Worm (Caenorhabditis elegans): ENCODE data around the gene srsx-12.

The srsx-12 gene

DNA sequence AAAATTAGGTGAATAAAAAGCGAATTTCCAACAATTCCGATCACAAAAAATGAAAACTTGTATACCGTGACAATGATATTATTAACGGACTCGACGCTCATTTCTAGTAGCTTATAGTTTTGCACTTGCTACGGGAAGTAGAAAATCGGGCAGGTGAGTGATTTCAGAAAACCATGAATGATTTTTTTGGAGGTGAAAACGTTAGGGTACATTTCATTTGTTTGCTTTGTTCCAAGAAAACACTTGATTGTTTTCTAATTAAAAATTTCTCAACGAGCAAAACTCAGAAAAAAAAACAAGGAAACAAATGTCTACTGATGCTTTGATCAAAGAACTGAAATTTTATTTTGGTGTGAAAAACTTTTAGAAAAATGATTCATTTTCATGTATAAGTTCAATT lies at the start of gene srsx-12:
Gene srsx-12, minus strand, starts transcription at position 101 of the 400 bp plus-strand sequence.
- TF ChIP-seq zip-5 (tag; optimal IDR thresholded peaks at IDR 0.05): no peak
- no peak for TF ChIP-seq tbx-7 (tag; optimal IDR thresholded peaks at IDR 0.05)
- TF ChIP-seq pat-9 (tag; optimal IDR thresholded peaks at IDR 0.05): no peak
- no peak for TF ChIP-seq unc-55 (GFP tag; optimal IDR thresholded peaks at IDR 0.05)
- no peak for TF ChIP-seq tbx-2 (tag; optimal IDR thresholded peaks at IDR 0.05)
- TF ChIP-seq pax-1 (tag; optimal IDR thresholded peaks at IDR 0.05): no peak
- no peak for TF ChIP-seq ceh-18 (tag; optimal IDR thresholded peaks at IDR 0.05)
- TF ChIP-seq elt-2 (tag; optimal IDR thresholded peaks at IDR 0.05): no peak
- TF ChIP-seq T23F11.4 (GFP tag; optimal IDR thresholded peaks at IDR 0.05): no peak
- no peak for TF ChIP-seq hlh-30 (tag; optimal IDR thresholded peaks at IDR 0.05; ENCODE audit: insufficient read depth)
- no peak for TF ChIP-seq che-1 (tag; optimal IDR thresholded peaks at IDR 0.05)
- no peak for TF ChIP-seq hlh-8 (tag; optimal IDR thresholded peaks at IDR 0.05)
- no peak for TF ChIP-seq syd-9 (tag; optimal IDR thresholded peaks at IDR 0.05)
- TF ChIP-seq ceh-6 (GFP tag; optimal IDR thresholded peaks at IDR 0.05): no peak
- TF ChIP-seq pros-1 (tag; optimal IDR thresholded peaks at IDR 0.05): no peak

ce11 chrV:5030212-5030611 lies 49.4 kb upstream of the srsx-12 start:
- TF ChIP-seq gmeb-2 (tag; optimal IDR thresholded peaks at IDR 0.05): no peak
- TF ChIP-seq ceh-6 (GFP tag; optimal IDR thresholded peaks at IDR 0.05): no peak
- no peak for TF ChIP-seq T23F11.4 (GFP tag; optimal IDR thresholded peaks at IDR 0.05)
- TF ChIP-seq sdc-2 (tag; optimal IDR thresholded peaks at IDR 0.05): no peak
- TF ChIP-seq elt-2 (tag; optimal IDR thresholded peaks at IDR 0.05): no peak
- TF ChIP-seq ets-4 (tag; optimal IDR thresholded peaks at IDR 0.05): no peak
- TF ChIP-seq unc-55 (GFP tag; optimal IDR thresholded peaks at IDR 0.05): no peak
- no peak for TF ChIP-seq pag-3 (tag; optimal IDR thresholded peaks at IDR 0.05; ENCODE audit: borderline replicate concordance)
- no peak for TF ChIP-seq pros-1 (tag; optimal IDR thresholded peaks at IDR 0.05)
- no peak for TF ChIP-seq zip-5 (tag; optimal IDR thresholded peaks at IDR 0.05)
- no peak for TF ChIP-seq madf-2 (tag; optimal IDR thresholded peaks at IDR 0.05)
- TF ChIP-seq unc-3 (GFP tag; conservative IDR thresholded peaks at IDR 0.05): no peak
- no peak for TF ChIP-seq unc-3 (tag; optimal IDR thresholded peaks at IDR 0.05)
- TF ChIP-seq npax-4 (tag; optimal IDR thresholded peaks at IDR 0.05): no peak
- TF ChIP-seq ceh-2 (tag; optimal IDR thresholded peaks at IDR 0.05): no peak
- no peak for TF ChIP-seq dve-1 (tag; optimal IDR thresholded peaks at IDR 0.05)
- TF ChIP-seq ceh-14 (tag; optimal IDR thresholded peaks at IDR 0.05): no peak
- TF ChIP-seq nhr-11 (tag; optimal IDR thresholded peaks at IDR 0.05): no peak
- TF ChIP-seq nfya-1 (tag; optimal IDR thresholded peaks at IDR 0.05): no peak

ce11 chrV:5027640-5028039 lies 46.9 kb upstream of the srsx-12 start, which contains the start of gene cpt-4:
Gene cpt-4, minus strand, starts transcription at chrV:5027723.
- TF ChIP-seq ceh-19 (GFP tag; optimal IDR thresholded peaks at IDR 0.05): no peak
- TF ChIP-seq elt-2 (tag; optimal IDR thresholded peaks at IDR 0.05): peak; percentile 89

DNA sequence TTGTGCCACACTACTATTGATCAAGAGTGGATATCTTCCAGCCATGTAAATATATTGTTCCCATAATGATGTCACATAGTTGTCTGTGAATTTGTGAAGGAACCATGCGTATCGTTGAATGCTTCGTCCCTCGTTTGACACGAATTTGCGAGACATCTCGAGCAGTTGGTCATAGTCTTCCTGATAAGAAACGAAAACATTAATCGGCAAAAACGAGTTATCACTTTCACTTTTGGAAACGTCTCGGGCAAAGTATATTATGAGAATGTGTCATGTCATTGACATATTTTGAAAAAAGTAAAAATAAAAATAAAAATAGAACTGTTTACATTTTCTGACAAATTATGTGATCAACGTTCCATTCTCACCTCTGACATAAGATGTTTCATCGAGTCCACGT lies 45.7 kb upstream of the srsx-12 start:
- TF ChIP-seq pax-1 (tag; optimal IDR thresholded peaks at IDR 0.05) (no peak), elt-2 (tag; optimal IDR thresholded peaks at IDR 0.05) (peak; percentile 18)

DNA sequence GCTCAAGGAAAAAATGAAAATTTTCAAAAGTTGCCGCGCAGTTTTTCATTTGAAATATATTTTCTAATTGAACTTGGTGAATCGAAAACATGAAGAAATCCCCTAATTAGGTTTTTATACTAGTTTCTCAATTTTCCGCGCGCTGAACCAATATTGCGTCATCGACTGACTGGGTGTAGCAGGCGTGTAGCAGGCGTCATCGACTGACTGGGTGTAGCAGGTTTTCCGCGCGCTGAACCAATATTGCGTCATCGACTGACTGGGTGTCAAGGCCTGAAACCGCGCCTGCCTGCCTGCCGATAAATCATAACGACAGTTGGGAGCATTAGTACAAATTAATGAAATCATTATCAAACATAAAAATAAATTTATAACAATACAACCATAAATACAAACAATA lies 42.6 kb upstream of the srsx-12 start:
- TF ChIP-seq elt-2 (tag; optimal IDR thresholded peaks at IDR 0.05) (peak; percentile 7), nfya-1 (tag; optimal IDR thresholded peaks at IDR 0.05) (no peak)

DNA sequence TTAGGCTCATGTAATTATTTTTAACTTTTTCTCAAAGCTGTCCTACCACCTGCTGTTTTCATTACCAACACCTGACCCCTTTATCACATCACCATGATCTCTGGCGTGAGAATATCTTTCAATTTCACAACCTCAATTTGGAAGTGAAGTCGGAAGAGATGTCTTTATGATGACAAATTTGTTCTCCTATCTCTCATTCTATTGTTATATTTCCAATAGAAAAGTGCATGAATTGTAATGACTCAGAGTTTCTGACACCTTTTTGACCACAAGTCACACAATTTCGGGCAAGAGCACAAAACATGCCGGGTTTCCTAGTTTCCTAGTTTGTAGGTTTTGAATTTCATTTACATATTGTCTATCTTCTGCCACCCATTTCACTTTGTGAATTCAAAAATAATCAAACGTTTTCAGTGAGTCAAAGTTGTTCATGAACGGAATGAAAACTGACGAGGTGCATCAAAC lies 38.1 kb upstream of the srsx-12 start, which contains the start of gene srr-4:
Gene srr-4, plus strand, starts transcription at position 415 of the 465 bp plus-strand sequence.
- TF ChIP-seq tbx-2 (tag; optimal IDR thresholded peaks at IDR 0.05): no peak
- TF ChIP-seq odd-2 (tag; optimal IDR thresholded peaks at IDR 0.05): no peak
- no peak for TF ChIP-seq T23F11.4 (GFP tag; optimal IDR thresholded peaks at IDR 0.05)
- TF ChIP-seq rnt-1 (tag; optimal IDR thresholded peaks at IDR 0.05): no peak
- TF ChIP-seq gmeb-2 (tag; optimal IDR thresholded peaks at IDR 0.05): no peak
- TF ChIP-seq pax-1 (tag; optimal IDR thresholded peaks at IDR 0.05): no peak
- no peak for TF ChIP-seq fax-1 (tag; optimal IDR thresholded peaks at IDR 0.05)
- no peak for TF ChIP-seq C38D4.7 (GFP tag; optimal IDR thresholded peaks at IDR 0.05)
- TF ChIP-seq unc-3 (GFP tag; conservative IDR thresholded peaks at IDR 0.05): no peak
- no peak for TF ChIP-seq unc-3 (tag; optimal IDR thresholded peaks at IDR 0.05)
- TF ChIP-seq unc-86 (tag; optimal IDR thresholded peaks at IDR 0.05): no peak
- no peak for TF ChIP-seq ama-1 (optimal IDR thresholded peaks at IDR 0.05)
- no peak for TF ChIP-seq hlh-6 (tag; optimal IDR thresholded peaks at IDR 0.05)
- no peak for TF ChIP-seq sox-4 (tag; optimal IDR thresholded peaks at IDR 0.05)
- no peak for TF ChIP-seq lin-11 (tag; optimal IDR thresholded peaks at IDR 0.05)
- no peak for TF ChIP-seq fkh-6 (tag; optimal IDR thresholded peaks at IDR 0.05)
- no peak for TF ChIP-seq nfya-1 (tag; optimal IDR thresholded peaks at IDR 0.05)
- no peak for TF ChIP-seq ahr-1 (tag; optimal IDR thresholded peaks at IDR 0.05)
- TF ChIP-seq unc-42 (tag; optimal IDR thresholded peaks at IDR 0.05): no peak

Data from whole organism, late embryonic.